Comparison of ENCODE assay signal across 4 worm cellular contexts in genomic region chrX:5941325-5941724, ce11.
TF ChIP-seq lines count a peak whose summit lies in the region.

No protein-coding gene starts in this region.

TF ChIP-seq in whole organism, L1 larva, 84 proteins besides CTCF, POLR2A, EP300 and RAD21:
- TF ChIP-seq nhr-85 (tag; lab: Kevin White, UChicago) (peak; percentile 26), C16A3.4 (tag; optimal IDR thresholded peaks at IDR 0.05; lab: Kevin White, UChicago) (no peak), elt-2 (tag; optimal IDR thresholded peaks at IDR 0.05; lab: Kevin White, UChicago) (peak; percentile 13)

TF ChIP-seq in whole organism, L3 larva, 47 proteins besides CTCF, POLR2A, EP300 and RAD21:
- TF ChIP-seq eor-1 (tag; optimal IDR thresholded peaks at IDR 0.05; lab: Kevin White, UChicago): no peak
- peak; percentile 61 for TF ChIP-seq pqm-1 (tag; optimal IDR thresholded peaks at IDR 0.05; lab: Kevin White, UChicago)
- no peak for TF ChIP-seq ztf-11 (tag; optimal IDR thresholded peaks at IDR 0.05; lab: Kevin White, UChicago)
- peak; percentile 27 for TF ChIP-seq ama-1 (optimal IDR thresholded peaks at IDR 0.05; lab: Kevin White, UChicago)
- TF ChIP-seq pha-4 (tag; optimal IDR thresholded peaks at IDR 0.05; lab: Kevin White, UChicago): no peak
TF ChIP-seq in whole organism, L3 larva: peak in this region for 2.

TF ChIP-seq in whole organism, L4 larva, 104 proteins besides CTCF, POLR2A, EP300 and RAD21:
- TF ChIP-seq nhr-28 (tag; optimal IDR thresholded peaks at IDR 0.05; lab: Kevin White, UChicago): peak; percentile 73
- peak; percentile 23 for TF ChIP-seq pqm-1 (tag; optimal IDR thresholded peaks at IDR 0.05; lab: Kevin White, UChicago)
- no peak for TF ChIP-seq daf-8 (GFP tag; IDR thresholded peaks at IDR 0.05; lab: Robert Waterston, UW)
- peak in 1 of 2 experiments; percentile 21 for TF ChIP-seq unc-62 (GFP tag; optimal IDR thresholded peaks at IDR 0.05 in 1 of 2; lab: Kevin White, UChicago)
- TF ChIP-seq unc-62 (tag; optimal IDR thresholded peaks at IDR 0.05; lab: Kevin White, UChicago): no peak
- TF ChIP-seq daf-16 (GFP tag; optimal IDR thresholded peaks at IDR 0.05; lab: Kevin White, UChicago): no peak
- peak; percentile 34 for TF ChIP-seq daf-16 (tag; optimal IDR thresholded peaks at IDR 0.05; lab: Kevin White, UChicago)
- no peak for TF ChIP-seq nhr-25 (tag; optimal IDR thresholded peaks at IDR 0.05; lab: Kevin White, UChicago; ENCODE audit: borderline replicate concordance, insufficient read depth)
- peak; percentile 6 for TF ChIP-seq dve-1 (tag; optimal IDR thresholded peaks at IDR 0.05; lab: Kevin White, UChicago; ENCODE audit: insufficient read depth)
- peak; percentile 8 for TF ChIP-seq hlh-11 (tag; optimal IDR thresholded peaks at IDR 0.05; lab: Kevin White, UChicago)

TF ChIP-seq in whole organism, young adult, 124 proteins besides CTCF, POLR2A, EP300 and RAD21:
- TF ChIP-seq hrde-1 (tag; optimal IDR thresholded peaks at IDR 0.05; lab: Kevin White, UChicago; ENCODE audit: borderline replicate concordance): no peak
- TF ChIP-seq nhr-80 (tag; optimal IDR thresholded peaks at IDR 0.05; lab: Kevin White, UChicago): peak; percentile 4
